Fruit fly (Drosophila melanogaster): ENCODE data around the gene EMC4.

The EMC4 gene

DNA sequence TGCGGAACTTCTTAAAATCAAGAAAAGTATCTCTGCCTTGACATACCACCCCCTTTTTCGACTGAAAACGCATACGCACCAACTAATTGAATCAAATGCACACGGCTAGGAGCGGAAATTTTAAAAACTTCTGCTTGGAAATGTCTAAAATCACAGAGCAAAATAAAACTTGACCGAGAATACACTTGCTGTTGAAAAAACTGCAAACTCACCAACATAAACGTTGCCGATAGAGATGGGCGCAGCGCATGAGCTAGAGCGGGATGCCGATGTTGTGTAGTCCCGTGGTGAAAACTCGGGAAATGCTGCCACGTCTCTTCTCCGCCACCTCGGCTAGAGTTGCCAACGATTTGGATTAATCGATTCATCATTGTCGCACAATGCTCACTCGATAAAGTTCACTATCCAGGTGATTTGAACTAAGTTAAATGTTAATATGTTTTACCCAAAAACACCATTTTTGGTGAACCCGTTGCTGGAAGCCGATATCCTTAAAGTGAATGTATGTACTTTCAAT, 3.9 kb upstream of the EMC4 start, which contains the start of the genes CG11109 and Arf1 (continued):
- peak; percentile 83 for TF ChIP-seq CG3995 (GFP tag; optimal IDR thresholded peaks at IDR 0.05)
- TF ChIP-seq crc (GFP tag; optimal IDR thresholded peaks at IDR 0.05) = no peak
- TF ChIP-seq CkIIα-i1 (GFP tag; IDR thresholded peaks at IDR 0.05) = no peak
- no peak for TF ChIP-seq hkb (optimal IDR thresholded peaks at IDR 0.05)
- no peak for TF ChIP-seq hkb (GFP tag; IDR thresholded peaks at IDR 0.05)
- TF ChIP-seq gsb (GFP tag; IDR thresholded peaks at IDR 0.05) = no peak
- TF ChIP-seq CG11695 (GFP tag; IDR thresholded peaks at IDR 0.05) = peak; percentile 25; the same call in 1 of the 3 replicates
- TF ChIP-seq bab2 (GFP tag; optimal IDR thresholded peaks at IDR 0.05) = no peak
- TF ChIP-seq HmgZ (tag; optimal IDR thresholded peaks at IDR 0.05) = peak; percentile 68
- peak; percentile 29 for TF ChIP-seq CG17829 (tag; optimal IDR thresholded peaks at IDR 0.05)
- no peak for TF ChIP-seq CG17328 (GFP tag; IDR thresholded peaks at IDR 0.05)
- TF ChIP-seq MESR4 (GFP tag; optimal IDR thresholded peaks at IDR 0.05) = peak; percentile 70
- no peak for TF ChIP-seq Dad (GFP tag; optimal IDR thresholded peaks at IDR 0.05)
- peak; percentile 74 for TF ChIP-seq CG42726 (GFP tag; IDR thresholded peaks at IDR 0.05; ENCODE audit: partially characterized antibody)
- TF ChIP-seq Med (GFP tag) = peak; percentile 81
- TF ChIP-seq Hmr (GFP tag; optimal IDR thresholded peaks at IDR 0.05) = peak; percentile 24
- TF ChIP-seq CG2129 (GFP tag; IDR thresholded peaks at IDR 0.05; ENCODE audit: partially characterized antibody) = peak; percentile 47
- TF ChIP-seq Nf-YC (tag; optimal IDR thresholded peaks at IDR 0.05) = peak; percentile 36
- no peak for TF ChIP-seq NfI (GFP tag; optimal IDR thresholded peaks at IDR 0.05)
- no peak for TF ChIP-seq fd64A (GFP tag; optimal IDR thresholded peaks at IDR 0.05)
- no peak for TF ChIP-seq CG12942 (GFP tag; optimal IDR thresholded peaks at IDR 0.05)
- no peak for TF ChIP-seq CG6654 (GFP tag; optimal IDR thresholded peaks at IDR 0.05)
- peak; percentile 63 for TF ChIP-seq CG12659 (GFP tag; optimal IDR thresholded peaks at IDR 0.05)
- TF ChIP-seq CG10654 (GFP tag; optimal IDR thresholded peaks at IDR 0.05) = no peak
- TF ChIP-seq YL-1 (GFP tag; optimal IDR thresholded peaks at IDR 0.05) = peak; percentile 94
- no peak for TF ChIP-seq ewg (GFP tag; optimal IDR thresholded peaks at IDR 0.05)
- TF ChIP-seq ranshi (GFP tag; IDR thresholded peaks at IDR 0.05) = no peak
- TF ChIP-seq fd3F (GFP tag; optimal IDR thresholded peaks at IDR 0.05) = no peak
- TF ChIP-seq Ptx1 (GFP tag; IDR thresholded peaks at IDR 0.05) = no peak
- TF ChIP-seq mam (GFP tag; optimal IDR thresholded peaks at IDR 0.05) = no peak
- no peak for TF ChIP-seq zf30C (GFP tag; optimal IDR thresholded peaks at IDR 0.05)
- TF ChIP-seq cas (GFP tag; IDR thresholded peaks at IDR 0.05) = no peak
- no peak for TF ChIP-seq kay (GFP tag; optimal IDR thresholded peaks at IDR 0.05)
- peak; percentile 89 for TF ChIP-seq CG6791 (GFP tag; IDR thresholded peaks at IDR 0.05; ENCODE audit: partially characterized antibody)
- TF ChIP-seq unc-4 (GFP tag; IDR thresholded peaks at IDR 0.05; ENCODE audit: partially characterized antibody) = peak; percentile 37
- TF ChIP-seq sisA (GFP tag; IDR thresholded peaks at IDR 0.05) = no peak
- 0 out of 2 replicates have a peak, but pooled peaks have one; percentile 7 for TF ChIP-seq CG31441 (GFP tag; IDR thresholded peaks at IDR 0.05)
- TF ChIP-seq nau (GFP tag; optimal IDR thresholded peaks at IDR 0.05) = peak; percentile 1
- TF ChIP-seq ham (GFP tag; IDR thresholded peaks at IDR 0.05) = no peak
- TF ChIP-seq kah (GFP tag; optimal IDR thresholded peaks at IDR 0.05) = no peak
- TF ChIP-seq pfk (GFP tag; optimal IDR thresholded peaks at IDR 0.05) = peak; percentile 19
- no peak for TF ChIP-seq CG30431 (GFP tag; optimal IDR thresholded peaks at IDR 0.05)
- no peak for TF ChIP-seq CG2120 (GFP tag; optimal IDR thresholded peaks at IDR 0.05)
- peak; percentile 2 for TF ChIP-seq HmgD (GFP tag; optimal IDR thresholded peaks at IDR 0.05)
- TF ChIP-seq Max (GFP tag; optimal IDR thresholded peaks at IDR 0.05) = no peak
- TF ChIP-seq CG7556 (GFP tag; optimal IDR thresholded peaks at IDR 0.05) = no peak
- no peak for TF ChIP-seq seq (GFP tag; IDR thresholded peaks at IDR 0.05)
- TF ChIP-seq eve (GFP tag; optimal IDR thresholded peaks at IDR 0.05) = no peak
- no peak for TF ChIP-seq bowl (GFP tag; IDR thresholded peaks at IDR 0.05)
- TF ChIP-seq ftz-f1 (GFP tag; optimal IDR thresholded peaks at IDR 0.05) = no peak
- TF ChIP-seq Mad (GFP tag; optimal IDR thresholded peaks at IDR 0.05) = peak; percentile 27
- TF ChIP-seq btn (GFP tag; optimal IDR thresholded peaks at IDR 0.05) = no peak
